Worm (Caenorhabditis elegans): ENCODE measurements around the gene bre-5.

DNA sequence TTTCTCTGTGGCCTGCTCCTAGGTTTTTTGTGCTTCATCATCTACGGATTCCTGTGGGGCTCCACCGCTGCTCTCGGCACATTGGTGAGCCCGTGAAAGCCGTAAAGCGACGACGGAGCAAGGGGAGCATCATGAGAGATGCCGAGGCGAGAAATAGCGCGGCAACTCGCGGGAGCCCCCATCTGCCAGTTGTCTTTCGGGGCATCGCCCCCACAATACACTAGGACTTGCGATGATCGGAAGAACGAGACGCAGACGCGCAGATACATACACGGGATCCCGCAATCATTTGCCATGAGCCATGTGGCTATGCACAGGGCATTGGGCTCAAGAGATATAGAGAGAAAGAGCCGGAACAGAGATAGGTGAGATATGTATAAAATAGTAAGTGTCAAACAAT, 40.6 kb downstream of the bre-5 start:
- TF ChIP-seq lim-7 (GFP tag; IDR thresholded peaks at IDR 0.05) (no peak), duxl-1 (tag; optimal IDR thresholded peaks at IDR 0.05; ENCODE audit: poor library complexity) (no peak)

Measured in whole organism, L4 larva.